Worm (Caenorhabditis elegans) whole organism, early embryonic: ENCODE results near the gene nep-11.
"Not testable (repeated sequence)": the region's sequence is repeated elsewhere in the genome, so short reads cannot be mapped to it uniquely, and the experiment has no call there.

Experiments used
- B0310.2 ChIP-seq: sonication (generic microtip); optimal IDR thresholded peaks from 2 replicates; lab custom pipeline; 2016; ENCODE audit warnings: mild to moderate bottlenecking, missing genetic modification characterization, missing compliant biosample characterization
- F13C5.2 ChIP-seq: sonication (generic microtip); optimal IDR thresholded peaks from 2 replicates; lab custom pipeline; 2017; ENCODE audit warnings: mild to moderate bottlenecking, missing genetic modification characterization, inconsistent platforms, missing compliant biosample characterization
- aly-1 ChIP-seq: sonication (generic microtip); optimal IDR thresholded peaks from 2 replicates; lab custom pipeline; 2016; ENCODE audit warnings: missing genetic modification characterization, missing compliant biosample characterization
- ama-1 ChIP-seq: fragments of 150-350 bp; optimal IDR thresholded peaks from 2 replicates; lab custom pipeline; 2014
- ceh-13 ChIP-seq: fragments of 200-800 bp; sonication (Bioruptor generic); optimal IDR thresholded peaks from 2 replicates; lab custom pipeline; 2018; ENCODE audit warnings: mild to moderate bottlenecking, missing genetic modification characterization, missing compliant biosample characterization
- ceh-36 ChIP-seq: sonication (generic microtip); optimal IDR thresholded peaks from 2 replicates; lab custom pipeline; 2016; ENCODE audit warnings: missing genetic modification characterization, inconsistent platforms, missing compliant biosample characterization
- ets-7 ChIP-seq: sonication (generic microtip); optimal IDR thresholded peaks from 2 replicates; lab custom pipeline; 2016; ENCODE audit warnings: missing genotype, missing genetic modification characterization, missing compliant biosample characterization
- flt-1 ChIP-seq: fragments of 200-800 bp; sonication (Bioruptor generic); IDR thresholded peaks from 2 replicates; pipeline ENCODE4 v1.3.6; 2022; ENCODE audit warnings: missing genetic modification characterization, missing compliant biosample characterization
- hmbx-1 ChIP-seq: sonication (generic microtip); optimal IDR thresholded peaks from 2 replicates; lab custom pipeline; 2016; ENCODE audit warnings: mild to moderate bottlenecking, missing genetic modification characterization, missing compliant biosample characterization
- hmg-4 ChIP-seq: fragments of 200-800 bp; sonication (Bioruptor generic); optimal IDR thresholded peaks from 2 replicates; lab custom pipeline; 2018; ENCODE audit warnings: mild to moderate bottlenecking, missing genetic modification characterization, missing compliant biosample characterization
- hnd-1 ChIP-seq: sonication (generic microtip); optimal IDR thresholded peaks from 2 replicates; lab custom pipeline; 2016; ENCODE audit warnings: missing genetic modification characterization, missing compliant biosample characterization
- pes-1 ChIP-seq: fragments of 200-800 bp; sonication (Bioruptor generic); IDR thresholded peaks from 2 replicates; pipeline ENCODE4 v1.3.6; 2022; ENCODE audit warnings: missing genetic modification reagents, missing genetic modification characterization, missing compliant biosample characterization
- scrt-1 ChIP-seq: fragments of 200-800 bp; sonication (Bioruptor generic); IDR thresholded peaks from 2 replicates; pipeline ENCODE4 v1.3.6; 2022; ENCODE audit warnings: missing genetic modification characterization, missing compliant biosample characterization
- sea-1 ChIP-seq: fragments of 200-800 bp; sonication (Bioruptor generic); conservative IDR thresholded peaks from 2 replicates; pipeline ENCODE4 v1.3.6; 2022; ENCODE audit warnings: missing genetic modification characterization, missing compliant biosample characterization
- tbx-11 ChIP-seq: fragments of 200-800 bp; sonication (Bioruptor generic); IDR thresholded peaks from 2 replicates; pipeline ENCODE4 v1.3.6; 2022; ENCODE audit warnings: missing genetic modification characterization, missing compliant biosample characterization
- tbx-37 ChIP-seq: fragments of 200-800 bp; sonication (Bioruptor generic); conservative IDR thresholded peaks from 2 replicates; pipeline ENCODE4 v1.3.6; 2022; ENCODE audit warnings: missing genetic modification reagents, missing genetic modification characterization, missing compliant biosample characterization
- tra-4 ChIP-seq: sonication (generic microtip); optimal IDR thresholded peaks from 2 replicates; lab custom pipeline; 2017; ENCODE audit warnings: missing genetic modification characterization, missing compliant biosample characterization

nep-11 gene

ce11 chrII:3460048-3460447, 34.7 kb upstream of the nep-11 start, which contains the start of gene C16C8.7:
Gene C16C8.7, minus strand, starts transcription at chrII:3460148.
- TF ChIP-seq ceh-13, result no peak
- no peak for TF ChIP-seq tra-4 (tag; lab: Kevin White, UChicago)
- TF ChIP-seq F13C5.2 (tag; lab: Kevin White, UChicago), result no peak
- TF ChIP-seq aly-1 (tag; lab: Kevin White, UChicago), result no peak
- TF ChIP-seq pes-1, result no peak
- no peak for TF ChIP-seq hmg-4 (GFP tag; lab: Kevin White, UChicago)
- TF ChIP-seq tbx-11 (GFP tag; lab: Robert Waterston, UW), result no peak
- no peak for TF ChIP-seq hmbx-1
- TF ChIP-seq B0310.2 (tag; lab: Kevin White, UChicago), result no peak
- TF ChIP-seq ets-7 (tag; lab: Kevin White, UChicago), result no peak
- TF ChIP-seq flt-1 (GFP tag; lab: Robert Waterston, UW), result no peak
- TF ChIP-seq tbx-37 (GFP tag; lab: Robert Waterston, UW), result no peak
- TF ChIP-seq sea-1 (GFP tag; lab: Robert Waterston, UW), result no peak

DNA sequence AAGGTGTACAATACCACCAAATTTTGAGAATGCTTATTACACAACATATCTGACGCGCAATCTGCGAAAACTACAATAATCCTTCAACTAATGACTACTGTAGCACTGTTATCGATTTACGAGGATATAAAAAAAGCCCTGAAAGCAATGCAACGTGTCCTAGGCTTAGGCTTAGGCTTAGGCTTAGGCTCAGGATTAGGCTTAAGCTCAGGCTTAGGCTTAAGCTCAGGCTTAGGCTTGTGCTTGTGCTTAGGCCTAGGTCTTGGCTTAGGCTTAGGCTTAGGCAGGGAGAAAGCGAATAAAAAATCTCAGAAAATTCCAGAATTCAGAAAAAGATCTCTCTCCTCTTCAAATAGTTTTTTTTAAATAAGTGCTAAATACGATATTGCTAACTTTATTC, 33.9 kb upstream of the nep-11 start:
- TF ChIP-seq ama-1 (lab: Kevin White, UChicago), result no peak
- TF ChIP-seq ceh-36 (tag; lab: Kevin White, UChicago), result peak; percentile 69
- no peak for TF ChIP-seq tbx-11 (GFP tag; lab: Robert Waterston, UW)

DNA sequence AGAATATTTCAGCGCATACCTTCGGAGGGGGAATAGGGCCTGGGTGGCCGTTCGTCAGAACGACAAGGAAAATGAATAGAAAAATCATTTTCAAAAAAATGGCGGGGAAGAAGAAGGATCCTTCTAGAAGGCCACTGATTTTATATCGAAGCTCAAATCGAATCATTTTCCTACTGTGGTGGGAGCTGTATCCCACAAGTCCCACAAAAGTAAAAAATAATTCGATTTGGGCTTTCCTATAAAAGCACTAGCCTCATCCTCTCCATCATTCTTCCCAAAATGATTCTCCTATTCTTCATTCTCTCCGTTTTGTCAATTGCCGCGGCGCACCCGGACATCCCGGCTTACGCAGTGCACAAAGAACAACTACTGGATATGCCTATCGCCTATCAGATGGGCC, 32.9 kb upstream of the nep-11 start, which contains the start of the genes C16C8.26 and C16C8.19:
TSS of gene C16C8.26 (minus strand) at position 101 of the 400 bp plus-strand sequence.
TSS of gene C16C8.19 (plus strand) at position 279 of the 400 bp plus-strand sequence.
- TF ChIP-seq B0310.2 (tag; lab: Kevin White, UChicago) (no peak), tbx-37 (GFP tag; lab: Robert Waterston, UW) (no peak)

ce11 chrII:3453521-3453920, 28.2 kb upstream of the nep-11 start, which contains the start of gene C16C8.11:
Gene C16C8.11, plus strand, starts transcription at chrII:3453708.
- TF ChIP-seq tbx-37 (GFP tag; lab: Robert Waterston, UW) (no peak), flt-1 (GFP tag; lab: Robert Waterston, UW) (no peak), hnd-1 (tag; lab: Kevin White, UChicago) (no peak), hmbx-1 (no peak), aly-1 (tag; lab: Kevin White, UChicago) (no peak), F13C5.2 (tag; lab: Kevin White, UChicago) (no peak), ama-1 (lab: Kevin White, UChicago) (no peak), hmg-4 (GFP tag; lab: Kevin White, UChicago) (no peak), tra-4 (tag; lab: Kevin White, UChicago) (no peak), ets-7 (tag; lab: Kevin White, UChicago) (no peak), pes-1 (no peak), tbx-11 (GFP tag; lab: Robert Waterston, UW) (no peak), B0310.2 (tag; lab: Kevin White, UChicago) (no peak), scrt-1 (GFP tag; lab: Robert Waterston, UW) (no peak), ceh-13 (no peak), ceh-36 (tag; lab: Kevin White, UChicago) (no peak), sea-1 (GFP tag; lab: Robert Waterston, UW) (no peak)

- no peak for TF ChIP-seq pes-1
- no peak for TF ChIP-seq ets-7 (tag; lab: Kevin White, UChicago)
- TF ChIP-seq ceh-13, result no peak
- TF ChIP-seq sea-1 (GFP tag; lab: Robert Waterston, UW), result no peak
Measured at ce11 chrII:3452421-3452820, 27.1 kb upstream of the nep-11 start, which contains the start of gene C16C8.12. Gene C16C8.12, plus strand, starts transcription at chrII:3452721.

DNA sequence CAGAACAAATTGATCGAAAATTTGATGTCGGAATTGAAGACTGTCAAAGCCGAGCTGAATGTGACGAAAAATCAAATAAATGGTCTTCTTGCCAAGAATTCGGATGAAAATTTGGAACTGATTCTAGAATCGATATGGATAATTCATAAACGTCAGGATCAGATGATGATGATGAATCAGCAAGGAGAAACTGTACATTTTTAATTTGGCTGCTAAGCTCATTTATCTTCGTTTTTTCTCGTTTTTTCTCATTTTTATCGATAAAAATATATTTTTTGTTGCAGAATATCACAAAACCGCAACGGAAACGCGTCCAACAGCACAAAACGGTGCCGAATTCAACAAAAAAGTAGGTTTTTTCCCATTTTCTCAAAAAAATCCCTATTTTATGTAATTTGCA, 24.2 kb upstream of the nep-11 start, which contains the start of gene C16C8.14:
TSS of gene C16C8.14 (plus strand) at position 301 of the 400 bp plus-strand sequence.
- TF ChIP-seq ceh-13; flt-1 (GFP tag; lab: Robert Waterston, UW); B0310.2 (tag; lab: Kevin White, UChicago): not testable (repeated sequence)

DNA sequence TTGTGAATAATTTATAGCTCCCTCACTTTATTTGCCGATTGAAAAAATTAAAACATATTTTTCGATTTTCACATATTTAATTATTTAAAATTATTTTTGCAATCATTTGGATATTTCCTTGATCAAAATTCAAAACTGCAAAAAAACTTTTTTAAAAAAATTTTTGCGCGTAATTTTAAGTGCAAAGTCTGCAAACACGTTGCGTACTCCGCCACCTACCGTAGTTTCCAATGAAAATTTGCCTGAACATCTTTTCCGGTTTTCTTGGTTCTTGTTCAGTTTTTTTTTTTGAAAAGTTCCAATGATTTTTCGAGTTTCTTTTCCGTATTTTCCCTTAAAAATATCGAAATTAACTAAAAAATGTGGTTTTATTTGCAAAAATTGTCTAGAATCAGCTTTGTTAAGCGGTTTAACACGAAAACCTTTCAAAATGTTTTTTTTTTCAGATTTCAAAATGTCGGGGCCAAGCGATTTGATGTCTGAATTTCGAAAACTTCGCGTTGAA, 23.5 kb upstream of the nep-11 start, which contains the start of gene C16C8.25:
TSS of gene C16C8.25 (plus strand) at position 455 of the 505 bp plus-strand sequence.
- TF ChIP-seq sea-1 (GFP tag; lab: Robert Waterston, UW) (no peak), ama-1 (lab: Kevin White, UChicago) (no peak), tbx-11 (GFP tag; lab: Robert Waterston, UW) (no peak), hmg-4 (GFP tag; lab: Kevin White, UChicago) (no peak), ceh-13 (no peak), scrt-1 (GFP tag; lab: Robert Waterston, UW) (no peak), pes-1 (no peak), flt-1 (GFP tag; lab: Robert Waterston, UW) (no peak), ceh-36 (tag; lab: Kevin White, UChicago) (no peak), aly-1 (tag; lab: Kevin White, UChicago) (no peak), hnd-1 (tag; lab: Kevin White, UChicago) (no peak), F13C5.2 (tag; lab: Kevin White, UChicago) (no peak), hmbx-1 (no peak), B0310.2 (tag; lab: Kevin White, UChicago) (no peak), tbx-37 (GFP tag; lab: Robert Waterston, UW) (no peak), ets-7 (tag; lab: Kevin White, UChicago) (no peak), tra-4 (tag; lab: Kevin White, UChicago) (no peak)

DNA sequence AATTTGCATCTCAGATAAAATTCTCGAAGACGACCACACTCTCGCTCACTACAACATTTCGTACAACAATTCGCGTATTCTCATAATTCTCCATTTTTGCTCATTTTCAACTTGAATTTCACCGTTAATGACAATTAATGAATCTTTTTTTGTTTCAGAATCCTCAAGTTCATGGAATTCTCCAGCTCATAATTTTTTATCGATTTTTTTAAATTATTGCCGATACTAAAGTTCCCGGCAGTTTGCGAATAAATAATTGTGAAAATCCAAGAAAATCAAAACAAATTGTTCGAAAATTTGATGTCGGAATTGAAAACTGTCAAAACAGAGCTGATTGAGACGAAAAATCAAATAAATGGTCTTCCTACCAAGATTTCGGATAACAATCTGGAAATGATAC, 22.6 kb upstream of the nep-11 start, which contains the start of gene C16C8.21:
TSS of gene C16C8.21 (plus strand) at position 301 of the 400 bp plus-strand sequence.
- TF ChIP-seq F13C5.2 (tag; lab: Kevin White, UChicago), result no peak
- TF ChIP-seq ets-7 (tag; lab: Kevin White, UChicago), result no peak
- no peak for TF ChIP-seq flt-1 (GFP tag; lab: Robert Waterston, UW)
